Fruit fly (Drosophila melanogaster) whole organism, embryonic: ENCODE data around the gene CG34008.
A peak's percentile ranks its signal among the peaks of the same experiment; 100 is the strongest.

Experiments
- Antp ChIP-seq: fragments of 200-800 bp; sonication (Bioruptor generic); optimal IDR thresholded peaks from 3 replicates; lab custom pipeline; 2016; ENCODE audit warnings: missing biosample characterization, missing genetic modification characterization
- Awh ChIP-seq: fragments of 200-800 bp; sonication (Bioruptor generic); IDR thresholded peaks from 2 replicates; pipeline ENCODE4, ENCODE4 v1.3.6; 2022; ENCODE audit warnings: missing biosample characterization, missing genetic modification characterization
- B-H2 ChIP-seq: fragments of 200-800 bp; sonication (Bioruptor generic); optimal IDR thresholded peaks from 2 replicates; lab custom pipeline; 2018; ENCODE audit warnings: missing biosample characterization, mild to moderate bottlenecking, missing genetic modification characterization
- Blimp-1 ChIP-seq: fragments of 200-800 bp; sonication (Bioruptor generic); optimal IDR thresholded peaks from 3 replicates; lab custom pipeline; 2018; ENCODE audit warnings: missing biosample characterization, missing genetic modification characterization, mild to moderate bottlenecking, moderate library complexity, missing genetic modification reagents
- CG11456 ChIP-seq: fragments of 200-800 bp; sonication (Bioruptor generic); IDR thresholded peaks from 3 replicates; pipeline ENCODE4 v1.3.6; 2022; ENCODE audit warnings: missing biosample characterization, missing genetic modification characterization
- CG12104 ChIP-seq: fragments of 200-800 bp; sonication (Bioruptor generic); optimal IDR thresholded peaks from 3 replicates; lab custom pipeline; 2016; ENCODE audit warnings: missing biosample characterization, missing genetic modification characterization
- CG14441 ChIP-seq: fragments of 200-800 bp; sonication (Bioruptor generic); IDR thresholded peaks from 2 replicates; pipeline ENCODE4 v1.3.6; 2022; ENCODE audit warnings: missing biosample characterization, missing genetic modification characterization
- CG14860 ChIP-seq: fragments of 200-800 bp; sonication (Bioruptor generic); IDR thresholded peaks from 3 replicates; pipeline ENCODE4 v1.3.6; 2022; ENCODE audit warnings: missing biosample characterization, missing genetic modification characterization; ENCODE audit not compliant: partially characterized antibody
- CG17612 ChIP-seq: fragments of 200-800 bp; sonication (Bioruptor generic); IDR thresholded peaks from 2 replicates; pipeline ENCODE4 v1.3.6; 2022; ENCODE audit warnings: missing biosample characterization, missing genetic modification characterization
- CG2129 ChIP-seq: fragments of 200-800 bp; sonication (Bioruptor generic); IDR thresholded peaks from 2 replicates; pipeline ENCODE4 v1.3.6; 2022; ENCODE audit warnings: missing biosample characterization, missing genetic modification characterization; ENCODE audit not compliant: partially characterized antibody
- CG31365 ChIP-seq: fragments of 200-800 bp; sonication (Bioruptor generic); optimal IDR thresholded peaks from 2 replicates; lab custom pipeline; 2018; ENCODE audit warnings: missing biosample characterization, mild to moderate bottlenecking, missing genetic modification characterization
- CG4360 ChIP-seq: fragments of 200-800 bp; sonication (Bioruptor generic); IDR thresholded peaks from 2 replicates; pipeline ENCODE4 v1.3.6; 2022; ENCODE audit warnings: missing biosample characterization, missing genetic modification characterization
- CG4617 ChIP-seq: fragments of 200-800 bp; sonication (Bioruptor generic); optimal IDR thresholded peaks from 3 replicates; lab custom pipeline; 2016; ENCODE audit warnings: missing biosample characterization, missing genetic modification characterization, borderline replicate concordance
- CG7963 ChIP-seq: fragments of 200-800 bp; sonication (Bioruptor generic); IDR thresholded peaks from 3 replicates; pipeline ENCODE4 v1.3.6; 2022; ENCODE audit warnings: missing biosample characterization, missing genetic modification characterization; ENCODE audit not compliant: partially characterized antibody
- CG8359 ChIP-seq: fragments of 200-800 bp; sonication (Bioruptor generic); optimal IDR thresholded peaks from 2 replicates; lab custom pipeline; 2017; ENCODE audit warnings: missing biosample characterization, mild to moderate bottlenecking, missing genetic modification characterization, borderline replicate concordance
- CG8478 ChIP-seq: fragments of >200 bp; optimal IDR thresholded peaks from 2 replicates; lab custom pipeline; 2018
- CG9609 ChIP-seq: fragments of 200-800 bp; sonication (Bioruptor generic); optimal IDR thresholded peaks from 3 replicates; lab custom pipeline; 2016; ENCODE audit warnings: missing biosample characterization, missing genetic modification characterization
- CHES-1-like ChIP-seq: fragments of 200-800 bp; sonication (Bioruptor generic); optimal IDR thresholded peaks from 2 replicates; lab custom pipeline; 2016; ENCODE audit warnings: missing biosample characterization, missing genetic modification characterization
- CTCF ChIP-seq: fragments of 200-800 bp; sonication (Bioruptor generic); optimal IDR thresholded peaks from 2 replicates; lab custom pipeline; 2017; ENCODE audit warnings: missing biosample characterization, mild to moderate bottlenecking, missing genetic modification characterization, moderate library complexity
- CrebB ChIP-seq: fragments of 200-800 bp; sonication (Bioruptor generic); optimal IDR thresholded peaks from 3 replicates; lab custom pipeline; 2018; ENCODE audit warnings: missing biosample characterization, mild to moderate bottlenecking, missing genetic modification characterization
- Deaf1 ChIP-seq: fragments of 200-800 bp; optimal IDR thresholded peaks from 3 replicates; lab custom pipeline; 2019; ENCODE audit warnings: missing biosample characterization, mild to moderate bottlenecking, missing genetic modification characterization, moderate library complexity
- Dll ChIP-seq: fragments of 200-800 bp; sonication (Bioruptor generic); IDR thresholded peaks from 4 replicates; pipeline ENCODE4 v1.3.6; 2022; ENCODE audit warnings: missing biosample characterization, missing genetic modification characterization; ENCODE audit not compliant: partially characterized antibody
- Dref ChIP-seq: fragments of 200-800 bp; sonication (Bioruptor generic); IDR thresholded peaks from 2 replicates; pipeline ENCODE4 v1.3.6; 2022; ENCODE audit warnings: missing biosample characterization, missing genetic modification characterization
- Drgx ChIP-seq: fragments of 200-800 bp; sonication (Bioruptor generic); IDR thresholded peaks from 2 replicates; pipeline ENCODE4 v1.3.6; 2022; ENCODE audit warnings: missing biosample characterization, missing genetic modification characterization
- H2.0 ChIP-seq: fragments of 200-800 bp; sonication (Bioruptor generic); IDR thresholded peaks from 2 replicates; pipeline ENCODE4 v1.3.6; 2022; ENCODE audit warnings: missing biosample characterization, missing genetic modification characterization
- HLH4C ChIP-seq: fragments of 200-800 bp; sonication (Bioruptor generic); IDR thresholded peaks from 3 replicates; pipeline ENCODE4 v1.3.6; 2022; ENCODE audit warnings: missing biosample characterization, missing genetic modification characterization; ENCODE audit not compliant: partially characterized antibody
- Hey ChIP-seq: fragments of 200-800 bp; sonication (Bioruptor generic); optimal IDR thresholded peaks from 3 replicates; lab custom pipeline; 2018; ENCODE audit warnings: missing biosample characterization, mild to moderate bottlenecking, missing genetic modification characterization
- NFAT ChIP-seq: fragments of 200-800 bp; sonication (Bioruptor generic); IDR thresholded peaks from 2 replicates; pipeline ENCODE4 v1.3.6; 2022; ENCODE audit warnings: missing biosample characterization, missing genetic modification characterization
- Neu2 ChIP-seq: fragments of 200-800 bp; sonication (Bioruptor generic); optimal IDR thresholded peaks from 3 replicates; lab custom pipeline; 2016; ENCODE audit warnings: missing biosample characterization, missing genetic modification characterization, borderline replicate concordance
- Poxn ChIP-seq: fragments of 200-800 bp; sonication (Bioruptor generic); IDR thresholded peaks from 2 replicates; pipeline ENCODE4 v1.3.6; 2022; ENCODE audit warnings: missing biosample characterization, missing genetic modification characterization
- Side ChIP-seq: fragments of 200-800 bp; sonication (Bioruptor generic); optimal IDR thresholded peaks from 2 replicates; lab custom pipeline; 2016; ENCODE audit warnings: missing biosample characterization, missing genetic modification characterization
- Six4 ChIP-seq: fragments of 200-800 bp; sonication (Bioruptor generic); optimal IDR thresholded peaks from 2 replicates; lab custom pipeline; 2016; ENCODE audit warnings: missing biosample characterization, missing genetic modification characterization
- amos ChIP-seq: fragments of 200-800 bp; sonication (Bioruptor generic); IDR thresholded peaks from 2 replicates; pipeline ENCODE4 v1.3.6; 2022; ENCODE audit warnings: missing biosample characterization, missing genetic modification characterization; ENCODE audit not compliant: partially characterized antibody
- cato ChIP-seq: fragments of 200-800 bp; sonication (Bioruptor generic); optimal IDR thresholded peaks from 2 replicates; lab custom pipeline; 2016; ENCODE audit warnings: missing biosample characterization, missing genetic modification characterization, borderline replicate concordance
- chinmo ChIP-seq: fragments of 200-800 bp; sonication (Bioruptor generic); IDR thresholded peaks from 4 replicates; pipeline ENCODE4 v1.3.6; 2022; ENCODE audit warnings: missing biosample characterization, missing genetic modification characterization; ENCODE audit not compliant: partially characterized antibody
- disco-r ChIP-seq: fragments of 200-800 bp; sonication (Bioruptor generic); optimal IDR thresholded peaks from 2 replicates; lab custom pipeline; 2016; ENCODE audit warnings: missing biosample characterization, missing genetic modification characterization
- eve ChIP-seq, 2 experiments: fragments of >200 bp; optimal IDR thresholded peaks; 2 replicates each; lab custom pipeline; 2017; ENCODE audit warnings: missing biosample characterization in 2 of 2, missing genetic modification characterization in 2 of 2
- exex ChIP-seq: fragments of 200-800 bp; sonication (Bioruptor generic); optimal IDR thresholded peaks from 4 replicates; lab custom pipeline; 2018; ENCODE audit warnings: missing biosample characterization, mild to moderate bottlenecking, missing genetic modification characterization, moderate library complexity
- gcm2 ChIP-seq: fragments of 200-800 bp; sonication (Bioruptor generic); optimal IDR thresholded peaks from 2 replicates; lab custom pipeline; 2016; ENCODE audit warnings: missing biosample characterization, missing genetic modification characterization
- gem ChIP-seq: fragments of 200-800 bp; sonication (Bioruptor generic); optimal IDR thresholded peaks from 2 replicates; lab custom pipeline; 2019; ENCODE audit warnings: missing biosample characterization, mild to moderate bottlenecking, missing genetic modification characterization, moderate library complexity
- kni ChIP-seq: fragments of 200-800 bp; sonication (Bioruptor generic); optimal IDR thresholded peaks from 3 replicates; lab custom pipeline; 2017; ENCODE audit warnings: mild to moderate bottlenecking, missing biosample characterization, missing genetic modification reagents, missing genetic modification characterization
- lilli ChIP-seq: fragments of 200-800 bp; sonication (Bioruptor generic); optimal IDR thresholded peaks from 3 replicates; lab custom pipeline; 2016; ENCODE audit warnings: missing biosample characterization, missing genetic modification characterization
- mld ChIP-seq: fragments of 200-800 bp; sonication (Bioruptor generic); IDR thresholded peaks from 3 replicates; pipeline ENCODE4 v1.3.6; 2022; ENCODE audit warnings: missing biosample characterization, missing genetic modification characterization; ENCODE audit not compliant: partially characterized antibody
- p53 ChIP-seq: fragments of 200-800 bp; sonication (Bioruptor generic); optimal IDR thresholded peaks from 2 replicates; lab custom pipeline; 2016; ENCODE audit warnings: missing biosample characterization, missing genetic modification characterization
- ro ChIP-seq: fragments of 200-800 bp; sonication (Bioruptor generic); IDR thresholded peaks from 2 replicates; pipeline ENCODE4 v1.3.6; 2022; ENCODE audit warnings: missing biosample characterization, missing genetic modification characterization
- sima ChIP-seq: fragments of 200-800 bp; sonication (Bioruptor generic); optimal IDR thresholded peaks from 2 replicates; lab custom pipeline; 2016; ENCODE audit warnings: missing biosample characterization, missing genetic modification characterization
- sisA ChIP-seq: fragments of 200-800 bp; sonication (Bioruptor generic); IDR thresholded peaks from 2 replicates; pipeline ENCODE4 v1.3.6; 2022; ENCODE audit warnings: missing biosample characterization, missing genetic modification characterization
- unpg ChIP-seq: fragments of 200-800 bp; sonication (Bioruptor generic); optimal IDR thresholded peaks from 3 replicates; lab custom pipeline; 2018; ENCODE audit warnings: missing biosample characterization, mild to moderate bottlenecking, missing genetic modification characterization, moderate library complexity
- vnd ChIP-seq: fragments of 200-800 bp; sonication (Bioruptor generic); IDR thresholded peaks from 3 replicates; pipeline ENCODE4 v1.3.6; 2022; ENCODE audit warnings: missing biosample characterization, missing genetic modification characterization; ENCODE audit not compliant: partially characterized antibody

The CG34008 gene

DNA sequence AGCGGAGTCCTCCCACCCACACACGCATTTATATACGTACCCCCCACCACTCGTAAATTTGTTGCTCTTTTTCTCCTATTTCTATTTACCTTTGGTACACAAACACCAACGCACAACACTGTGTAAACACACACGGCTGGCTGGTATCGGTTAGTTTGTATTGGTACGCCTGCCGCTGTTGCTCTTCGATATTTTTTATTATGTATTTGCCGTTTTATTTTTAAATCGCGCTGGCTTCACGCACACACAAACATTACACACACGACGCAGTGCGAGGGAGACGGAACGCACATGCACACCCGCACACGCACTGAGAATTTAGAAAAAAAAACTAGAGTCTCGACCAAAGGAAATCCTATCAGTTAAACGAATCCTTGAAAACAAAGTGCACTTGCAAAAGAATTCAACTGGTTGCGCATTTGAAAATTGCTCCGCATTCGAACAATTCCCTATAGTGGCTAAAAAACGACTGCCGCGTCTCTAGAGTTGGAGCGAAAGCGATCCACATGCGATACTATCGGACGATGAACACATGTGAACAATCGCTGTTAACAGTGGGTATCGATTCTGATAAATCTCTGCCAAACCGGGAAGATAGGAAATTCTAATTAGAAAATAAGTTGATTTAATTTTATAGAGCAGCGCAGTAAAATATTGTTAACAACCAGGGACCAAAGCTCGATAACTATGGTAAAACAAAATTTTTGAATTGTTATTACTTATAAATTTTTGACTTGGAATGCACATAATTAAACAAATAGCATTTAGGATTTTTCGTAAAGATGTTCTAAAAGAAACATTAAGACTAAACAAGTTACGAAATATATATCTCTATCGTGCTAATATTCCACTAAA is 30.5 kb downstream of the CG34008 start (continued):
- TF ChIP-seq CG14441 (GFP tag; lab: Robert Waterston, UW) (peak; percentile 25; the same call in 1 of the 2 replicates), disco-r (peak; percentile 63), CG31365 (tag; lab: Kevin White, UChicago) (peak; percentile 78), eve (GFP tag; optimal IDR thresholded peaks at IDR 0.05; lab: Kevin White, UChicago) (no peak), gcm2 (GFP tag; lab: Kevin White, UChicago) (no peak), CG4617 (peak; percentile 65), unpg (GFP tag; lab: Kevin White, UChicago) (peak; percentile 73), chinmo (GFP tag; lab: Robert Waterston, UW) (peak; percentile 98), Antp (GFP tag; lab: Kevin White, UChicago) (no peak), sisA (GFP tag; lab: Robert Waterston, UW) (no peak), CG2129 (peak; percentile 80), Drgx (GFP tag; lab: Robert Waterston, UW) (peak; percentile 27), CrebB (tag; lab: Kevin White, UChicago) (peak; percentile 91), HLH4C (GFP tag; lab: Robert Waterston, UW) (peak; percentile 91), CG14860 (GFP tag; lab: Robert Waterston, UW) (peak; percentile 92), Dref (GFP tag; lab: Robert Waterston, UW) (peak; percentile 79), Neu2 (GFP tag; lab: Kevin White, UChicago) (no peak), mld (GFP tag; lab: Robert Waterston, UW) (peak; percentile 97), H2.0 (GFP tag; lab: Robert Waterston, UW) (no peak), CG8359 (GFP tag; lab: Kevin White, UChicago) (peak; percentile 51), Hey (peak; percentile 91), amos (peak; percentile 99), ro (no peak), sima (GFP tag; lab: Kevin White, UChicago) (no peak), Side (GFP tag; lab: Kevin White, UChicago) (peak; percentile 80), CTCF (GFP tag; lab: Kevin White, UChicago) (peak; percentile 19), CG8478 (no peak), exex (peak; percentile 35), gem (tag; lab: Kevin White, UChicago) (peak; percentile 57), Poxn (GFP tag; lab: Robert Waterston, UW) (no peak), Awh (GFP tag; lab: Robert Waterston, UW) (peak; percentile 79), Dll (GFP tag; lab: Robert Waterston, UW) (peak; percentile 84; the same call in 3 of the 4 replicates), cato (GFP tag; lab: Kevin White, UChicago) (no peak), CG4360 (no peak; the same call in 1 of the 2 replicates), Six4 (GFP tag; lab: Kevin White, UChicago) (peak; percentile 65), lilli (GFP tag; lab: Kevin White, UChicago) (no peak), NFAT (GFP tag; lab: Robert Waterston, UW) (peak; percentile 11; the same call in 1 of the 2 replicates), CG7963 (GFP tag; lab: Robert Waterston, UW) (peak; percentile 96), CHES-1-like (GFP tag; lab: Kevin White, UChicago) (peak; percentile 57), CG12104 (GFP tag; lab: Kevin White, UChicago) (peak; percentile 71), CG9609 (GFP tag; lab: Kevin White, UChicago) (no peak), B-H2 (peak; percentile 86), kni (GFP tag; lab: Kevin White, UChicago) (peak; percentile 98), Deaf1 (tag; lab: Kevin White, UChicago) (peak; percentile 46), vnd (peak; percentile 93), p53 (GFP tag; lab: Kevin White, UChicago) (no peak), Blimp-1 (GFP tag; lab: Kevin White, UChicago) (peak; percentile 54), CG17612 (GFP tag; lab: Robert Waterston, UW) (no peak), CG11456 (GFP tag; lab: Robert Waterston, UW) (peak; percentile 52; the same call in 2 of the 3 replicates)
